ENCODE assay signal across 3 fruit fly cellular contexts in genomic region chr4:570404-571302, dm6.
TF ChIP-seq lines count a peak whose summit lies in the region.

No protein-coding gene starts in this region.

- TF ChIP-seq CTCF in whole organism, embryonic (GFP tag; optimal IDR thresholded peaks at IDR 0.05; lab: Kevin White, UChicago) = no peak

TF ChIP-seq in whole organism, embryonic, 481 proteins besides CTCF, POLR2A, EP300 and RAD21 (continues in another document):
- TF ChIP-seq CG10431 (GFP tag; optimal IDR thresholded peaks at IDR 0.05; lab: Kevin White, UChicago) = no peak
- TF ChIP-seq CG9727 (GFP tag; optimal IDR thresholded peaks at IDR 0.05; lab: Kevin White, UChicago) = no peak
- no peak for TF ChIP-seq CG10462 (GFP tag; optimal IDR thresholded peaks at IDR 0.05; lab: Kevin White, UChicago)
- TF ChIP-seq CG32772 (GFP tag; IDR thresholded peaks at IDR 0.05; lab: Robert Waterston, UW) = no peak
- TF ChIP-seq CG14965 (GFP tag; optimal IDR thresholded peaks at IDR 0.05; lab: Kevin White, UChicago; ENCODE audit: borderline replicate concordance) = no peak
- no peak for TF ChIP-seq Hr39 (optimal IDR thresholded peaks at IDR 0.05; lab: Kevin White, UChicago)
- no peak for TF ChIP-seq unpg (GFP tag; optimal IDR thresholded peaks at IDR 0.05; lab: Kevin White, UChicago)
- TF ChIP-seq CG17568 (GFP tag; optimal IDR thresholded peaks at IDR 0.05; lab: Kevin White, UChicago) = no peak
- peak; percentile 25 for TF ChIP-seq Lhr (GFP tag; optimal IDR thresholded peaks at IDR 0.05; lab: Kevin White, UChicago)
- no peak for TF ChIP-seq fd64A (GFP tag; optimal IDR thresholded peaks at IDR 0.05; lab: Kevin White, UChicago)
- TF ChIP-seq CG13775 (GFP tag; optimal IDR thresholded peaks at IDR 0.05; lab: Kevin White, UChicago) = no peak
- no peak for TF ChIP-seq E2f2 (GFP tag; IDR thresholded peaks at IDR 0.05; lab: Robert Waterston, UW)
- no peak for TF ChIP-seq CG42726 (GFP tag; IDR thresholded peaks at IDR 0.05; lab: Robert Waterston, UW; ENCODE audit: partially characterized antibody)
- TF ChIP-seq CG1647 (GFP tag; optimal IDR thresholded peaks at IDR 0.05; lab: Kevin White, UChicago) = no peak
- TF ChIP-seq Taf1 (GFP tag; IDR thresholded peaks at IDR 0.05; lab: Robert Waterston, UW) = no peak
- TF ChIP-seq ab (GFP tag; optimal IDR thresholded peaks at IDR 0.05; lab: Kevin White, UChicago) = no peak
- TF ChIP-seq Dip3 (GFP tag; optimal IDR thresholded peaks at IDR 0.05; lab: Kevin White, UChicago) = no peak
- TF ChIP-seq tna (GFP tag; IDR thresholded peaks at IDR 0.05; lab: Robert Waterston, UW; ENCODE audit: partially characterized antibody) = no peak
- TF ChIP-seq ind (GFP tag; optimal IDR thresholded peaks at IDR 0.05; lab: Kevin White, UChicago) = peak; percentile 1
- no peak for TF ChIP-seq kah (GFP tag; optimal IDR thresholded peaks at IDR 0.05; lab: Kevin White, UChicago)
- no peak for TF ChIP-seq odd (GFP tag; optimal IDR thresholded peaks at IDR 0.05; lab: Kevin White, UChicago)
- no peak for TF ChIP-seq CG2199 (GFP tag; IDR thresholded peaks at IDR 0.05; lab: Robert Waterston, UW)
- TF ChIP-seq CG16863 (GFP tag; optimal IDR thresholded peaks at IDR 0.05; lab: Kevin White, UChicago) = no peak
- TF ChIP-seq psq (GFP tag; optimal IDR thresholded peaks at IDR 0.05; lab: Kevin White, UChicago) = no peak
- TF ChIP-seq CG3281 (GFP tag; optimal IDR thresholded peaks at IDR 0.05; lab: Kevin White, UChicago) = no peak
- TF ChIP-seq CG16779 (GFP tag; IDR thresholded peaks at IDR 0.05; lab: Robert Waterston, UW) = no peak
- TF ChIP-seq Sry-δ (GFP tag; optimal IDR thresholded peaks at IDR 0.05; lab: Kevin White, UChicago) = peak; percentile 46
- no peak for TF ChIP-seq CG15479 (GFP tag; optimal IDR thresholded peaks at IDR 0.05; lab: Kevin White, UChicago)
- TF ChIP-seq NFAT (GFP tag; IDR thresholded peaks at IDR 0.05; lab: Robert Waterston, UW) = no peak
- TF ChIP-seq jumu (GFP tag; optimal IDR thresholded peaks at IDR 0.05; lab: Kevin White, UChicago) = no peak
- TF ChIP-seq gsb (GFP tag; IDR thresholded peaks at IDR 0.05; lab: Robert Waterston, UW) = no peak
- TF ChIP-seq Hr78 (GFP tag; optimal IDR thresholded peaks at IDR 0.05; lab: Kevin White, UChicago) = peak in 1 of 2 experiments; percentile 42

TF ChIP-seq in whole organism, prepupa, 60 proteins besides CTCF, POLR2A, EP300 and RAD21:
- TF ChIP-seq salr (GFP tag; optimal IDR thresholded peaks at IDR 0.05; lab: Kevin White, UChicago) (no peak), Sox14 (GFP tag; optimal IDR thresholded peaks at IDR 0.05; lab: Kevin White, UChicago) (no peak), CG8319 (GFP tag; optimal IDR thresholded peaks at IDR 0.05; lab: Kevin White, UChicago) (no peak), Hr38 (GFP tag; optimal IDR thresholded peaks at IDR 0.05; lab: Kevin White, UChicago) (no peak), CG3032 (tag; optimal IDR thresholded peaks at IDR 0.05; lab: Kevin White, UChicago) (peak; percentile 45), spab (GFP tag; optimal IDR thresholded peaks at IDR 0.05; lab: Kevin White, UChicago) (no peak), ss (GFP tag; optimal IDR thresholded peaks at IDR 0.05; lab: Kevin White, UChicago) (no peak), CG11762 (GFP tag; optimal IDR thresholded peaks at IDR 0.05; lab: Kevin White, UChicago; ENCODE audit: insufficient read depth) (no peak), CG11294 (GFP tag; IDR thresholded peaks at IDR 0.05; lab: Robert Waterston, UW) (no peak), Eip93F (GFP tag; optimal IDR thresholded peaks at IDR 0.05; lab: Kevin White, UChicago) (no peak), Smox (GFP tag; optimal IDR thresholded peaks at IDR 0.05; lab: Kevin White, UChicago) (no peak), CG34406 (GFP tag; optimal IDR thresholded peaks at IDR 0.05; lab: Kevin White, UChicago) (no peak), dac (GFP tag; optimal IDR thresholded peaks at IDR 0.05; lab: Kevin White, UChicago) (no peak), CG6276 (GFP tag; optimal IDR thresholded peaks at IDR 0.05; lab: Kevin White, UChicago) (no peak), vri (GFP tag; optimal IDR thresholded peaks at IDR 0.05; lab: Kevin White, UChicago) (no peak), topi (GFP tag; optimal IDR thresholded peaks at IDR 0.05; lab: Kevin White, UChicago) (no peak), CG8632 (GFP tag; optimal IDR thresholded peaks at IDR 0.05; lab: Kevin White, UChicago) (no peak), Eip78C (GFP tag; lab: Kevin White, UChicago) (peak; percentile 67), CG16779 (tag; optimal IDR thresholded peaks at IDR 0.05; lab: Kevin White, UChicago) (no peak), OdsH (GFP tag; optimal IDR thresholded peaks at IDR 0.05; lab: Kevin White, UChicago) (peak; percentile 14), Ets96B (tag; optimal IDR thresholded peaks at IDR 0.05; lab: Kevin White, UChicago) (no peak), Gug (GFP tag; IDR thresholded peaks at IDR 0.05; lab: Robert Waterston, UW) (no peak), pdm3 (GFP tag; optimal IDR thresholded peaks at IDR 0.05; lab: Kevin White, UChicago) (no peak), CG6854 (GFP tag; optimal IDR thresholded peaks at IDR 0.05; lab: Kevin White, UChicago) (no peak), cyc (GFP tag; optimal IDR thresholded peaks at IDR 0.05; lab: Kevin White, UChicago) (peak; percentile 9), CG11902 (GFP tag; optimal IDR thresholded peaks at IDR 0.05; lab: Kevin White, UChicago) (no peak), CG31627 (GFP tag; optimal IDR thresholded peaks at IDR 0.05; lab: Kevin White, UChicago) (no peak), lz (GFP tag; optimal IDR thresholded peaks at IDR 0.05; lab: Kevin White, UChicago) (peak; percentile 9), Ets21C (GFP tag; optimal IDR thresholded peaks at IDR 0.05; lab: Kevin White, UChicago) (no peak), CG1621 (tag; optimal IDR thresholded peaks at IDR 0.05; lab: Kevin White, UChicago) (no peak), CG6792 (GFP tag; optimal IDR thresholded peaks at IDR 0.05; lab: Kevin White, UChicago) (no peak), fkh (GFP tag; optimal IDR thresholded peaks at IDR 0.05; lab: Kevin White, UChicago) (no peak), acj6 (GFP tag; optimal IDR thresholded peaks at IDR 0.05; lab: Kevin White, UChicago) (peak; percentile 20)

TF ChIP-seq in whole organism, wandering third instar larva, 38 proteins besides CTCF, POLR2A, EP300 and RAD21:
- no peak for TF ChIP-seq CG9705 (GFP tag; optimal IDR thresholded peaks at IDR 0.05; lab: Kevin White, UChicago)
- no peak for TF ChIP-seq brk (GFP tag; optimal IDR thresholded peaks at IDR 0.05; lab: Kevin White, UChicago)
- TF ChIP-seq woc (GFP tag; optimal IDR thresholded peaks at IDR 0.05; lab: Kevin White, UChicago) = peak; percentile 34
- no peak for TF ChIP-seq jim (GFP tag; optimal IDR thresholded peaks at IDR 0.05; lab: Kevin White, UChicago)
- no peak for TF ChIP-seq dsf (GFP tag; optimal IDR thresholded peaks at IDR 0.05; lab: Kevin White, UChicago; ENCODE audit: borderline replicate concordance)
- no peak for TF ChIP-seq Hnf4 (GFP tag; optimal IDR thresholded peaks at IDR 0.05; lab: Kevin White, UChicago)
- TF ChIP-seq Hr78 (GFP tag; optimal IDR thresholded peaks at IDR 0.05; lab: Kevin White, UChicago) = peak; percentile 88
- no peak for TF ChIP-seq dl (GFP tag; optimal IDR thresholded peaks at IDR 0.05; lab: Kevin White, UChicago; ENCODE audit: insufficient read depth in 1 of 2, partially characterized antibody in 2 of 2)
- TF ChIP-seq Dfd (GFP tag; optimal IDR thresholded peaks at IDR 0.05; lab: Kevin White, UChicago) = no peak
- no peak for TF ChIP-seq Vsx2 (GFP tag; optimal IDR thresholded peaks at IDR 0.05; lab: Kevin White, UChicago; ENCODE audit: partially characterized antibody)
- TF ChIP-seq foxo (GFP tag; optimal IDR thresholded peaks at IDR 0.05; lab: Kevin White, UChicago) = no peak
- TF ChIP-seq N (GFP tag; optimal IDR thresholded peaks at IDR 0.05; lab: Kevin White, UChicago) = peak; percentile 98
- no peak for TF ChIP-seq HLH106 (tag; optimal IDR thresholded peaks at IDR 0.05; lab: Kevin White, UChicago)
- TF ChIP-seq sv (GFP tag; optimal IDR thresholded peaks at IDR 0.05; lab: Kevin White, UChicago) = no peak
- no peak for TF ChIP-seq pan (optimal IDR thresholded peaks at IDR 0.05; lab: Kevin White, UChicago)
- no peak for TF ChIP-seq fru (GFP tag; optimal IDR thresholded peaks at IDR 0.05; lab: Kevin White, UChicago)
- TF ChIP-seq lola (GFP tag; optimal IDR thresholded peaks at IDR 0.05; lab: Kevin White, UChicago) = peak; percentile 15
- no peak for TF ChIP-seq Rel (GFP tag; optimal IDR thresholded peaks at IDR 0.05; lab: Kevin White, UChicago)
- TF ChIP-seq Rel (tag; optimal IDR thresholded peaks at IDR 0.05; lab: Kevin White, UChicago) = no peak
